Worm (Caenorhabditis elegans) whole organism, L4 larva: Measurements from ENCODE around the gene Y110A2AL.1.

Experiments used
- aly-2 ChIP-seq: sonication (generic microtip); optimal IDR thresholded peaks from 2 replicates; lab custom pipeline; 2018; ENCODE audit warnings: missing biosample characterization, missing genetic modification characterization
- ceh-82 ChIP-seq: sonication (generic microtip); optimal IDR thresholded peaks from 2 replicates; lab custom pipeline; 2017; ENCODE audit warnings: missing biosample characterization, missing genetic modification characterization
- dmd-8 ChIP-seq: fragments of 200-800 bp; sonication (Bioruptor generic); IDR thresholded peaks from 2 replicates; pipeline ENCODE4 v1.3.6; 2022; ENCODE audit warnings: missing genetic modification characterization, missing compliant biosample characterization
- fkh-10 ChIP-seq: fragments of 150-350 bp; optimal IDR thresholded peaks from 2 replicates; lab custom pipeline; 2014; ENCODE audit warnings: missing biosample characterization, missing genetic modification reagents, missing genetic modification characterization
- lin-1 ChIP-seq: fragments of 200-800 bp; sonication (Bioruptor generic); IDR thresholded peaks from 2 replicates; pipeline ENCODE4 v1.3.6; 2022; ENCODE audit warnings: missing genetic modification reagents, missing genetic modification characterization, missing compliant biosample characterization
- mep-1 ChIP-seq: fragments of 150-350 bp; sonication (generic microtip); optimal IDR thresholded peaks from 3 replicates; lab custom pipeline; 2014; ENCODE audit warnings: missing biosample characterization, missing genetic modification characterization
- mxl-2 ChIP-seq: fragments of 200-800 bp; sonication (Bioruptor generic); conservative IDR thresholded peaks from 2 replicates; pipeline ENCODE4 v1.3.6; 2022; ENCODE audit warnings: missing genetic modification reagents, missing genetic modification characterization, missing compliant biosample characterization
- nhr-237 ChIP-seq: sonication (generic microtip); optimal IDR thresholded peaks from 2 replicates; lab custom pipeline; 2017; ENCODE audit warnings: missing biosample characterization, missing genetic modification characterization
- nhr-48 ChIP-seq: sonication (generic microtip); optimal IDR thresholded peaks from 2 replicates; lab custom pipeline; 2016; ENCODE audit warnings: mild to moderate bottlenecking, missing genetic modification characterization, missing compliant biosample characterization
- skn-1 ChIP-seq: fragments of 150-350 bp; optimal IDR thresholded peaks from 2 replicates; lab custom pipeline; 2014; ENCODE audit warnings: missing biosample characterization, missing genetic modification characterization
- spr-1 ChIP-seq: sonication (generic microtip); optimal IDR thresholded peaks from 2 replicates; lab custom pipeline; 2016; ENCODE audit warnings: mild to moderate bottlenecking, missing genetic modification characterization, missing compliant biosample characterization
- unc-39 ChIP-seq: sonication (generic microtip); optimal IDR thresholded peaks from 2 replicates; lab custom pipeline; 2017; ENCODE audit warnings: missing biosample characterization, missing genetic modification characterization
- zag-1 ChIP-seq: fragments of 150-350 bp; optimal IDR thresholded peaks from 2 replicates; lab custom pipeline; 2014; ENCODE audit warnings: missing biosample characterization, missing genetic modification characterization

DNA sequence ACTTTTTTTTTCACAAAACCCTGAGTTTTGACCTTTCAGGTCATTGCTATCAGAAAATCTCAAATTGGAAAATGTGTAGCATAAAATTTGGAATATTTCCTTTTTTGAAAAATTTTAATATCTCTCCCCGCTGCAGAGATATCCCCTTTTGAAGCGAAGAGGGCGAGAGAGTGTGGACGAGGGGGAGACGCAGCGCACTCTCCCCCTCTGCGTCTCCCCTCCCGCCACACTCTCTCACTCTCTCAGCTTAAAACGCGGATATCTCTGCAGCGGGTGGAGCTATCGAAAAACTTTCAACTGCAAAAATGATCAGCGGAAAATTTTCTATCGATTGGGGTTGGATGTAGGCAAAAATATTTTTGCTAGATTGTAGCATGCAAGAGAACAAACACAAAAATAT is 47.9 kb downstream of the Y110A2AL.1 start:
- TF ChIP-seq fkh-10 (GFP tag; lab: Kevin White, UChicago) = no peak
- no peak for TF ChIP-seq unc-39 (tag; lab: Kevin White, UChicago)
- no peak for TF ChIP-seq nhr-237 (tag; lab: Kevin White, UChicago)
- no peak for TF ChIP-seq zag-1
- TF ChIP-seq mep-1 (tag; lab: Kevin White, UChicago) = no peak
- TF ChIP-seq nhr-48 (tag; lab: Kevin White, UChicago) = no peak
- no peak for TF ChIP-seq mxl-2
- no peak for TF ChIP-seq skn-1 (tag; lab: Kevin White, UChicago)
- TF ChIP-seq ceh-82 = no peak
- TF ChIP-seq spr-1 (tag; lab: Kevin White, UChicago) = no peak
- no peak for TF ChIP-seq dmd-8 (GFP tag; lab: Robert Waterston, UW)
- TF ChIP-seq lin-1 (GFP tag; lab: Robert Waterston, UW) = 0 out of 2 replicates have a peak, but pooled peaks have one; percentile 2
- no peak for TF ChIP-seq aly-2
